Worm (Caenorhabditis elegans) whole organism, midembryonic: ENCODE results near the gene sqv-7.

ENCODE experiments used
- T22C8.4 ChIP-seq: fragments of 200-800 bp; sonication (Bioruptor generic); IDR thresholded peaks from 2 replicates; pipeline ENCODE4 v1.3.6; 2022; ENCODE audit warnings: missing genetic modification characterization, missing compliant biosample characterization
- cog-1 ChIP-seq: sonication (generic microtip); optimal IDR thresholded peaks from 2 replicates; lab custom pipeline; 2016; ENCODE audit warnings: missing genetic modification characterization, missing compliant biosample characterization
- flt-1 ChIP-seq: fragments of 200-800 bp; sonication (Bioruptor generic); IDR thresholded peaks from 2 replicates; pipeline ENCODE4 v1.3.6; 2022; ENCODE audit warnings: missing genetic modification characterization, missing compliant biosample characterization
- klf-2 ChIP-seq: fragments of 200-800 bp; sonication (Bioruptor generic); conservative IDR thresholded peaks from 2 replicates; pipeline ENCODE4 v1.3.6; 2022; ENCODE audit warnings: missing genetic modification reagents, missing genetic modification characterization, missing compliant biosample characterization
- med-1 ChIP-seq: sonication (generic microtip); optimal IDR thresholded peaks from 2 replicates; lab custom pipeline; 2017; ENCODE audit warnings: missing genetic modification characterization, mild to moderate bottlenecking, missing compliant biosample characterization, antibody characterized with exemption, missing genetic modification reagents; ENCODE audit not compliant: insufficient read depth
- ref-1 ChIP-seq: fragments of 200-800 bp; sonication (Bioruptor generic); conservative IDR thresholded peaks from 2 replicates; pipeline ENCODE4 v1.3.6; 2022; ENCODE audit warnings: missing genetic modification reagents, missing genetic modification characterization, missing compliant biosample characterization
- tab-1 ChIP-seq: fragments of 200-800 bp; sonication (Bioruptor generic); IDR thresholded peaks from 2 replicates; pipeline ENCODE4 v1.3.6; 2022; ENCODE audit warnings: missing genetic modification characterization, missing compliant biosample characterization
- ztf-23 ChIP-seq: fragments of 200-800 bp; sonication (Bioruptor generic); IDR thresholded peaks from 2 replicates; pipeline ENCODE4 v1.3.6; 2022; ENCODE audit warnings: missing genetic modification reagents, missing genetic modification characterization, missing compliant biosample characterization
- ztf-29 ChIP-seq: fragments of 200-800 bp; sonication (Bioruptor generic); IDR thresholded peaks from 2 replicates; pipeline ENCODE4 v1.3.6; 2022; ENCODE audit warnings: missing genetic modification reagents, missing genetic modification characterization, missing compliant biosample characterization

The sqv-7 gene

ce11 chrII:6975725-6976124 is 36.8 kb downstream of the sqv-7 start:
- TF ChIP-seq tab-1 (GFP tag; lab: Robert Waterston, UW) (no peak), ztf-29 (no peak), klf-2 (no peak), ref-1 (GFP tag; lab: Robert Waterston, UW) (no peak), cog-1 (tag; lab: Kevin White, UChicago) (no peak), ztf-23 (no peak)

- no peak for TF ChIP-seq T22C8.4
- TF ChIP-seq flt-1 (GFP tag; lab: Robert Waterston, UW), result no peak
- TF ChIP-seq cog-1 (tag; lab: Kevin White, UChicago), result no peak
- no peak for TF ChIP-seq tab-1 (GFP tag; lab: Robert Waterston, UW)
- TF ChIP-seq ref-1 (GFP tag; lab: Robert Waterston, UW), result no peak
- TF ChIP-seq ztf-29, result no peak
- no peak for TF ChIP-seq med-1 (GFP tag; lab: Kevin White, UChicago)
- TF ChIP-seq ztf-23, result no peak
- no peak for TF ChIP-seq klf-2
These were observed 38.5 kb downstream of the sqv-7 start for ce11 chrII:6974011-6974410.

- TF ChIP-seq cog-1 (tag; lab: Kevin White, UChicago) (no peak), ztf-29 (no peak), tab-1 (GFP tag; lab: Robert Waterston, UW) (no peak), klf-2 (no peak), ref-1 (GFP tag; lab: Robert Waterston, UW) (no peak), flt-1 (GFP tag; lab: Robert Waterston, UW) (no peak)
These were observed 39.0 kb downstream of the sqv-7 start, which contains the start of gene sod-1 for ce11 chrII:6973501-6973900. Gene sod-1, minus strand, starts transcription at chrII:6973887.

ce11 chrII:6972185-6972737 is 40.2 kb downstream of the sqv-7 start, which contains the start of gene art-1:
Gene art-1, minus strand, starts transcription at chrII:6972235.
- no peak for TF ChIP-seq tab-1 (GFP tag; lab: Robert Waterston, UW)
- TF ChIP-seq ref-1 (GFP tag; lab: Robert Waterston, UW), result no peak
- TF ChIP-seq T22C8.4, result no peak
- no peak for TF ChIP-seq klf-2
- no peak for TF ChIP-seq flt-1 (GFP tag; lab: Robert Waterston, UW)
- no peak for TF ChIP-seq ztf-29
- TF ChIP-seq med-1 (GFP tag; lab: Kevin White, UChicago), result no peak
- no peak for TF ChIP-seq ztf-23
- TF ChIP-seq cog-1 (tag; lab: Kevin White, UChicago), result no peak

- no peak for TF ChIP-seq med-1 (GFP tag; lab: Kevin White, UChicago)
- no peak for TF ChIP-seq T22C8.4
- no peak for TF ChIP-seq tab-1 (GFP tag; lab: Robert Waterston, UW)
- no peak for TF ChIP-seq ztf-29
These were observed 42.0 kb downstream of the sqv-7 start, which contains the start of gene C15F1.5 for ce11 chrII:6970515-6970914. Gene C15F1.5, minus strand, starts transcription at chrII:6970615.

- TF ChIP-seq flt-1 (GFP tag; lab: Robert Waterston, UW) (peak; percentile 68), klf-2 (no peak; the same call in 1 of the 2 replicates), ztf-29 (no peak; the same call in 1 of the 2 replicates), ztf-23 (no peak), med-1 (GFP tag; lab: Kevin White, UChicago) (no peak), cog-1 (tag; lab: Kevin White, UChicago) (no peak), ref-1 (GFP tag; lab: Robert Waterston, UW) (peak; percentile 4; the same call in 1 of the 2 replicates), T22C8.4 (no peak)
These were observed 44.3 kb downstream of the sqv-7 start for ce11 chrII:6968191-6968675.

- TF ChIP-seq tab-1 (GFP tag; lab: Robert Waterston, UW) (no peak), ztf-23 (no peak), T22C8.4 (no peak), ztf-29 (no peak), med-1 (GFP tag; lab: Kevin White, UChicago) (no peak)
These were observed 44.9 kb downstream of the sqv-7 start, which contains the start of gene eif-2Bgamma for ce11 chrII:6967618-6968017. Gene eif-2Bgamma, minus strand, starts transcription at chrII:6967648.

- TF ChIP-seq ref-1 (GFP tag; lab: Robert Waterston, UW), result no peak
- no peak for TF ChIP-seq ztf-29
- no peak for TF ChIP-seq cog-1 (tag; lab: Kevin White, UChicago)
- TF ChIP-seq med-1 (GFP tag; lab: Kevin White, UChicago), result no peak
- no peak for TF ChIP-seq flt-1 (GFP tag; lab: Robert Waterston, UW)
- no peak for TF ChIP-seq tab-1 (GFP tag; lab: Robert Waterston, UW)
- TF ChIP-seq klf-2, result no peak
- TF ChIP-seq T22C8.4, result no peak
- no peak for TF ChIP-seq ztf-23
These were observed 46.9 kb downstream of the sqv-7 start, which contains the start of gene tra-2 for ce11 chrII:6965573-6965972. Gene tra-2, minus strand, starts transcription at chrII:6965673.
